Fruit fly (Drosophila melanogaster): ENCODE results near the gene frm.

- TF ChIP-seq ttk (optimal IDR thresholded peaks at IDR 0.05) (no peak), h (optimal IDR thresholded peaks at IDR 0.05) (no peak), psq (optimal IDR thresholded peaks at IDR 0.05) (no peak), Sin3A (optimal IDR thresholded peaks at IDR 0.05) (no peak)
Observed at dm6 chr3L:5579762-5580161, 28.8 kb upstream of the frm start.

Measured in Kc167 (cell line).